Worm (Caenorhabditis elegans) whole organism, L1 larva: Measurements from ENCODE around the gene C14A4.7.
A peak's percentile ranks its signal among the peaks of the same experiment; 100 is the strongest.

Source experiments
- C16A3.4 ChIP-seq: fragments of 150-350 bp; optimal IDR thresholded peaks from 2 replicates; lab custom pipeline; 2014; ENCODE audit warnings: missing biosample characterization, missing genetic modification characterization
- C34B4.2 ChIP-seq: sonication (generic microtip); optimal IDR thresholded peaks from 2 replicates; lab custom pipeline; 2017; ENCODE audit warnings: mild to moderate bottlenecking, missing genetic modification characterization, missing compliant biosample characterization
- F16B12.6 ChIP-seq: fragments of 150-350 bp; optimal IDR thresholded peaks from 2 replicates; lab custom pipeline; 2014; ENCODE audit warnings: missing biosample characterization, missing genetic modification characterization
- aha-1 ChIP-seq: fragments of 150-350 bp; optimal IDR thresholded peaks from 2 replicates; lab custom pipeline; 2014; ENCODE audit warnings: missing biosample characterization, missing genetic modification characterization
- ama-1 ChIP-seq: fragments of 150-350 bp; optimal IDR thresholded peaks from 2 replicates; lab custom pipeline; 2014
- blmp-1 ChIP-seq: fragments of 150-350 bp; optimal IDR thresholded peaks from 2 replicates; lab custom pipeline; 2014; ENCODE audit warnings: missing biosample characterization, missing genetic modification characterization
- ceh-8 ChIP-seq: fragments of 200-800 bp; sonication (Bioruptor generic); optimal IDR thresholded peaks from 2 replicates; lab custom pipeline; 2018; ENCODE audit warnings: mild to moderate bottlenecking, missing genetic modification characterization, moderate library complexity, missing compliant biosample characterization
- ceh-82 ChIP-seq, 3 experiments: fragments of 150-350 bp in 1 of 3; sonication (generic microtip) in 2 of 3; optimal IDR thresholded peaks; 2 replicates each; lab custom pipeline; 2014 to 2017; ENCODE audit warnings: missing biosample characterization in 3 of 3, missing genetic modification characterization in 3 of 3
- ceh-88 ChIP-seq: fragments of 200-800 bp; sonication (Bioruptor generic); IDR thresholded peaks from 2 replicates; pipeline ENCODE4 v1.3.6; 2022; ENCODE audit warnings: missing genetic modification characterization, missing compliant biosample characterization
- ces-1 ChIP-seq: fragments of 150-350 bp; optimal IDR thresholded peaks from 2 replicates; lab custom pipeline; 2014; ENCODE audit warnings: missing biosample characterization, missing genetic modification reagents, missing genetic modification characterization
- efl-3 ChIP-seq: fragments of 200-800 bp; sonication (Bioruptor generic); optimal IDR thresholded peaks from 2 replicates; lab custom pipeline; 2018; ENCODE audit warnings: mild to moderate bottlenecking, missing genetic modification characterization, missing compliant biosample characterization
- egl-13 ChIP-seq: sonication (generic microtip); optimal IDR thresholded peaks from 2 replicates; lab custom pipeline; 2016; ENCODE audit warnings: missing genotype, missing genetic modification reagents, missing genetic modification characterization, missing compliant biosample characterization
- egl-27 ChIP-seq, 2 experiments: fragments of 150-350 bp in 1 of 2; sonication (generic microtip); optimal IDR thresholded peaks; 3 replicates each; lab custom pipeline; 2017 to 2018; ENCODE audit warnings: missing biosample characterization in 2 of 2, missing genetic modification characterization in 2 of 2, missing genetic modification reagents in 2 of 2
- elt-2 ChIP-seq: sonication (generic microtip); optimal IDR thresholded peaks from 2 replicates; lab custom pipeline; 2016; ENCODE audit warnings: missing genetic modification characterization, mild to moderate bottlenecking, inconsistent platforms, missing compliant biosample characterization, missing genetic modification reagents
- ets-5 ChIP-seq: fragments of 200-800 bp; sonication (Bioruptor generic); IDR thresholded peaks from 2 replicates; pipeline ENCODE4 v1.3.6; 2022; ENCODE audit warnings: missing genetic modification characterization, missing compliant biosample characterization
- fkh-10 ChIP-seq: sonication (generic microtip); optimal IDR thresholded peaks from 2 replicates; lab custom pipeline; 2017; ENCODE audit warnings: missing biosample characterization, missing genetic modification reagents, missing genetic modification characterization
- grh-1 ChIP-seq: fragments of 200-800 bp; sonication (Bioruptor generic); IDR thresholded peaks from 2 replicates; pipeline ENCODE4 v1.3.6; 2022; ENCODE audit warnings: missing genetic modification reagents, missing genetic modification characterization, missing compliant biosample characterization
- hlh-4 ChIP-seq: sonication (generic microtip); optimal IDR thresholded peaks from 2 replicates; lab custom pipeline; 2016; ENCODE audit warnings: mild to moderate bottlenecking, missing genetic modification characterization, missing compliant biosample characterization
- isw-1 ChIP-seq: fragments of 200-800 bp; sonication (Bioruptor generic); IDR thresholded peaks from 2 replicates; pipeline ENCODE4 v1.3.6; 2022; ENCODE audit warnings: missing genetic modification characterization, missing compliant biosample characterization
- jun-1 ChIP-seq: fragments of 150-350 bp; optimal IDR thresholded peaks from 2 replicates; lab custom pipeline; 2014; ENCODE audit warnings: missing biosample characterization, missing genetic modification reagents, missing genetic modification characterization
- lin-13 ChIP-seq: fragments of 150-350 bp; optimal IDR thresholded peaks from 2 replicates; lab custom pipeline; 2014; ENCODE audit warnings: missing biosample characterization, missing genetic modification reagents, missing genetic modification characterization
- lin-14 ChIP-seq: fragments of 200-800 bp; sonication (Bioruptor generic); optimal IDR thresholded peaks from 2 replicates; lab custom pipeline; 2018; ENCODE audit warnings: mild to moderate bottlenecking, missing genetic modification characterization, moderate library complexity, missing compliant biosample characterization
- lin-35 ChIP-seq, 2 experiments: fragments of 150-350 bp; optimal IDR thresholded peaks; 2 replicates each; lab custom pipeline; 2014; ENCODE audit warnings: missing biosample characterization in 2 of 2, missing genetic modification characterization in 2 of 2, missing genetic modification reagents in 2 of 2
- lir-3 ChIP-seq: sonication (generic microtip); optimal IDR thresholded peaks from 2 replicates; lab custom pipeline; 2016; ENCODE audit warnings: mild to moderate bottlenecking, missing genetic modification characterization, moderate library complexity, missing compliant biosample characterization; ENCODE audit not compliant: poor library complexity
- mdl-1 ChIP-seq, 2 experiments: fragments of 150-350 bp; optimal IDR thresholded peaks; 2 replicates each; lab custom pipeline; 2014 to 2017; ENCODE audit warnings: missing biosample characterization in 2 of 2, missing genetic modification characterization in 2 of 2, inconsistent platforms in 1 of 2
- mef-2 ChIP-seq: fragments of 150-350 bp; optimal IDR thresholded peaks from 2 replicates; lab custom pipeline; 2014; ENCODE audit warnings: missing biosample characterization, missing genetic modification characterization
- mep-1 ChIP-seq: fragments of 150-350 bp; optimal IDR thresholded peaks from 2 replicates; lab custom pipeline; 2014; ENCODE audit warnings: missing biosample characterization, missing genetic modification characterization
- nhr-19 ChIP-seq: fragments of 200-800 bp; sonication (Bioruptor generic); conservative IDR thresholded peaks from 2 replicates; pipeline ENCODE4 v1.3.6; 2022; ENCODE audit warnings: missing genetic modification characterization, missing compliant biosample characterization
- nhr-71 ChIP-seq: sonication (generic microtip); optimal IDR thresholded peaks from 2 replicates; lab custom pipeline; 2016; ENCODE audit warnings: mild to moderate bottlenecking, missing genetic modification characterization, moderate library complexity, missing compliant biosample characterization
- nhr-76 ChIP-seq: sonication (generic microtip); optimal IDR thresholded peaks from 2 replicates; lab custom pipeline; 2017; ENCODE audit warnings: missing biosample characterization, missing genetic modification characterization
- nhr-77 ChIP-seq: fragments of 150-350 bp; optimal IDR thresholded peaks from 2 replicates; lab custom pipeline; 2014; ENCODE audit warnings: missing biosample characterization, missing genetic modification characterization
- pag-3 ChIP-seq: sonication (generic microtip); optimal IDR thresholded peaks from 2 replicates; lab custom pipeline; 2017; ENCODE audit warnings: missing genetic modification characterization, mild to moderate bottlenecking, missing compliant biosample characterization, antibody characterized with exemption, borderline replicate concordance; ENCODE audit not compliant: insufficient read depth
- pax-3 ChIP-seq: fragments of 200-800 bp; sonication (Bioruptor generic); optimal IDR thresholded peaks from 2 replicates; lab custom pipeline; 2018; ENCODE audit warnings: mild to moderate bottlenecking, missing genetic modification characterization, moderate library complexity, missing compliant biosample characterization
- pqm-1 ChIP-seq: sonication (generic microtip); optimal IDR thresholded peaks from 3 replicates; lab custom pipeline; 2017; ENCODE audit warnings: missing biosample characterization, missing genetic modification characterization
- rnt-1 ChIP-seq: sonication (generic microtip); optimal IDR thresholded peaks from 2 replicates; lab custom pipeline; 2016; ENCODE audit warnings: mild to moderate bottlenecking, missing genetic modification characterization, moderate library complexity, missing compliant biosample characterization
- snpc-4 ChIP-seq: fragments of 150-350 bp; optimal IDR thresholded peaks from 2 replicates; lab custom pipeline; 2014; ENCODE audit warnings: missing biosample characterization, missing genetic modification characterization
- sox-4 ChIP-seq: sonication (generic microtip); optimal IDR thresholded peaks from 2 replicates; lab custom pipeline; 2016; ENCODE audit warnings: missing genetic modification characterization, missing compliant biosample characterization
- sptf-1 ChIP-seq: fragments of 150-350 bp; optimal IDR thresholded peaks from 2 replicates; lab custom pipeline; 2014; ENCODE audit warnings: missing biosample characterization, missing genetic modification characterization
- tlp-1 ChIP-seq: fragments of 150-350 bp; optimal IDR thresholded peaks from 2 replicates; lab custom pipeline; 2014; ENCODE audit warnings: missing biosample characterization, missing genetic modification characterization
- unc-62 ChIP-seq: fragments of 150-350 bp; optimal IDR thresholded peaks from 2 replicates; lab custom pipeline; 2014; ENCODE audit warnings: missing biosample characterization, missing genetic modification reagents, missing genetic modification characterization
- xbp-1 ChIP-seq: sonication (generic microtip); optimal IDR thresholded peaks from 2 replicates; lab custom pipeline; 2016; ENCODE audit warnings: missing genetic modification characterization, missing compliant biosample characterization
- ztf-11 ChIP-seq, 2 experiments: sonication (generic microtip); optimal IDR thresholded peaks; 2 replicates each; lab custom pipeline; 2016 to 2017; ENCODE audit warnings: missing genetic modification characterization in 2 of 2, missing biosample characterization in 1 of 2, missing compliant biosample characterization in 1 of 2

C14A4.7 gene

ce11 chrII:10627963-10628362 is 31.6 kb upstream of the C14A4.7 start, which contains the start of gene M28.8:
M28.8 (plus strand) TSS chrII:10628263.
- TF ChIP-seq mdl-1 (tag; optimal IDR thresholded peaks at IDR 0.05; lab: Kevin White, UChicago): no peak
- TF ChIP-seq nhr-19 (GFP tag; lab: Robert Waterston, UW): no peak
- no peak for TF ChIP-seq xbp-1 (tag; lab: Kevin White, UChicago)
- TF ChIP-seq hlh-4 (tag; lab: Kevin White, UChicago): no peak
- TF ChIP-seq sptf-1 (tag; lab: Kevin White, UChicago): no peak

ce11 chrII:10627086-10627485 is 30.7 kb upstream of the C14A4.7 start:
- TF ChIP-seq ceh-82 (tag; optimal IDR thresholded peaks at IDR 0.05; lab: Kevin White, UChicago): no peak
- no peak for TF ChIP-seq ces-1 (GFP tag; lab: Kevin White, UChicago)
- no peak for TF ChIP-seq rnt-1 (tag; lab: Kevin White, UChicago)
- TF ChIP-seq lin-14 (GFP tag; lab: Kevin White, UChicago): peak; percentile 14
- TF ChIP-seq nhr-77 (tag; lab: Kevin White, UChicago): no peak
- TF ChIP-seq elt-2 (tag; lab: Kevin White, UChicago): peak; percentile 80
- TF ChIP-seq pax-3 (tag; lab: Kevin White, UChicago): no peak
- TF ChIP-seq pqm-1: peak; percentile 11
- TF ChIP-seq isw-1 (GFP tag; lab: Robert Waterston, UW): no peak
- TF ChIP-seq fkh-10 (GFP tag; lab: Kevin White, UChicago): no peak
- no peak for TF ChIP-seq nhr-71 (tag; lab: Kevin White, UChicago)
- TF ChIP-seq sox-4 (tag; lab: Kevin White, UChicago): no peak
- no peak for TF ChIP-seq ets-5 (GFP tag; lab: Robert Waterston, UW)
- TF ChIP-seq C34B4.2: no peak

ce11 chrII:10621965-10622364 is 25.6 kb upstream of the C14A4.7 start, which contains the start of gene cutl-9:
cutl-9 (plus strand) TSS chrII:10622265.
- TF ChIP-seq pag-3: no peak
- no peak for TF ChIP-seq nhr-71 (tag; lab: Kevin White, UChicago)
- TF ChIP-seq nhr-76 (tag; lab: Kevin White, UChicago): no peak
- TF ChIP-seq lir-3 (tag; lab: Kevin White, UChicago): no peak
- no peak for TF ChIP-seq F16B12.6 (tag; lab: Kevin White, UChicago)
- TF ChIP-seq aha-1 (tag; lab: Kevin White, UChicago): no peak
- TF ChIP-seq grh-1 (GFP tag; lab: Robert Waterston, UW): no peak
- TF ChIP-seq nhr-19 (GFP tag; lab: Robert Waterston, UW): no peak
- TF ChIP-seq egl-13 (tag; lab: Kevin White, UChicago): no peak
- TF ChIP-seq tlp-1 (tag; lab: Kevin White, UChicago): no peak
- TF ChIP-seq unc-62 (GFP tag; lab: Kevin White, UChicago): no peak
- TF ChIP-seq nhr-77 (tag; lab: Kevin White, UChicago): no peak
- no peak for TF ChIP-seq mef-2 (tag; lab: Kevin White, UChicago)
- TF ChIP-seq hlh-4 (tag; lab: Kevin White, UChicago): no peak

DNA sequence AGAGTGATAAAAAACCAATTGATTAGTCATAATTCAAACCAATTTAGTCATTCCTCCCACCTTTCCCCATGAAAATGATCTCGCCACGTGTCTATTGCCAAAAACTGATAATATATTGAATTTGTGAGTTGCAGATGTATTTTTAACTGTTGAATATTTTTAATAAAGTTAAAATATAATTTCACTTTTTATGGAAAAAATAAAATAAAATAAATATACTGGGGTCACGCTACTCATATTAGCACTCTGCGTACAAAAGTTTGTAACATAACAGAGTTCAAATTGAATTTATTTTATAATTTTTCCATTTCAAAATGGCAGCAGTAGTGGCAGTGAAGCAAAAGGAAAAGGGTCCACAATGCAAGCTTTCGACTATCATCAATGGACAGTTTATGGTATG is 21.8 kb upstream of the C14A4.7 start, which contains the start of gene C14A4.13:
C14A4.13 (plus strand) TSS at position 301 of the 400 bp plus-strand sequence.
- TF ChIP-seq egl-13 (tag; lab: Kevin White, UChicago) (no peak), grh-1 (GFP tag; lab: Robert Waterston, UW) (no peak), snpc-4 (no peak), ceh-88 (GFP tag; lab: Robert Waterston, UW) (no peak), isw-1 (GFP tag; lab: Robert Waterston, UW) (no peak), lin-13 (GFP tag; lab: Kevin White, UChicago) (no peak), ceh-8 (GFP tag; lab: Kevin White, UChicago) (no peak), blmp-1 (no peak), egl-27 (tag; optimal IDR thresholded peaks at IDR 0.05; lab: Kevin White, UChicago) (no peak), C16A3.4 (tag; lab: Kevin White, UChicago) (no peak), ama-1 (lab: Kevin White, UChicago) (no peak), unc-62 (GFP tag; lab: Kevin White, UChicago) (no peak), lin-35 (GFP tag; optimal IDR thresholded peaks at IDR 0.05; lab: Kevin White, UChicago) (no peak), ztf-11 (tag; optimal IDR thresholded peaks at IDR 0.05; lab: Kevin White, UChicago) (no peak), efl-3 (no peak), jun-1 (tag; lab: Kevin White, UChicago) (no peak), pag-3 (no peak), mep-1 (no peak)
